Fruit fly (Drosophila melanogaster) Kc167 (cell line): ENCODE measurements around the gene mRF1.

Experiments
- Myc ChIP-seq: fragments of >200 bp; optimal IDR thresholded peaks from 2 replicates; lab custom pipeline; 2017; ENCODE audit warnings: missing external identifiers
- Sin3A ChIP-seq: fragments of >200 bp; optimal IDR thresholded peaks from 2 replicates; lab custom pipeline; 2018; ENCODE audit warnings: missing external identifiers
- h ChIP-seq: fragments of >200 bp; optimal IDR thresholded peaks from 3 replicates; lab custom pipeline; 2018; ENCODE audit warnings: missing external identifiers
- insv ChIP-seq: fragments of >200 bp; optimal IDR thresholded peaks from 3 replicates; lab custom pipeline; 2018; ENCODE audit warnings: missing external identifiers
- psq ChIP-seq: fragments of >200 bp; optimal IDR thresholded peaks from 2 replicates; lab custom pipeline; 2017; ENCODE audit warnings: missing external identifiers
- ttk ChIP-seq: sonication (Bioruptor generic); optimal IDR thresholded peaks from 2 replicates; lab custom pipeline; 2017; ENCODE audit warnings: missing external identifiers

mRF1 gene

dm6 chr2L:13234610-13235489, 15.1 kb downstream of the mRF1 start, which contains the start of gene Mabi:
Gene Mabi (minus strand): TSS chr2L:13234660.
- TF ChIP-seq ttk (lab: Kevin White, UChicago), result no peak
- no peak for TF ChIP-seq h (lab: Kevin White, UChicago)
- TF ChIP-seq psq, result no peak
- TF ChIP-seq Myc (lab: Kevin White, UChicago), result no peak
- no peak for TF ChIP-seq insv (lab: Kevin White, UChicago)
- TF ChIP-seq Sin3A, result no peak

DNA sequence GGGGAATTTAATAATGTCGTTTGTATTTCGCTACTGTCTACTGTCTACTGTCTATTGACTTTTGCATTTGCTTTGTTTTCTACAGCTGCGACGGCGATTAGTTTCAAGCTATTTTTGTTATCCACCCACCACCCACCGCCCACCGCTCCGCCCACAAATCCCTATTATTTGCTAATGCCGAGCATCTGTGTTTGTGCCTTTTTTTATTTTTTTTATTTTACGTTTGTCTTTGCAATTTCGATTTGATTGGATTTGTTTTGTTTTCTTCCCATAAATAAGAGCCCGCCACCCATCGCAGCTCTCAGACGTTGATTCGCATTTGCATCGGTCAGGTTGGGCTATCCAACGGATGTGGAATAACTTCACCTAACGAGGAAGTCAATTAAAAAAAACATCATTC, 16.4 kb downstream of the mRF1 start, which contains the start of gene Jhbp14:
Gene Jhbp14 (plus strand): TSS at position 301 of the 400 bp plus-strand sequence.
- TF ChIP-seq insv (lab: Kevin White, UChicago), result no peak
- TF ChIP-seq h (lab: Kevin White, UChicago), result no peak
- TF ChIP-seq psq, result no peak
- TF ChIP-seq Myc (lab: Kevin White, UChicago), result no peak
- no peak for TF ChIP-seq Sin3A
- TF ChIP-seq ttk (lab: Kevin White, UChicago), result no peak

DNA sequence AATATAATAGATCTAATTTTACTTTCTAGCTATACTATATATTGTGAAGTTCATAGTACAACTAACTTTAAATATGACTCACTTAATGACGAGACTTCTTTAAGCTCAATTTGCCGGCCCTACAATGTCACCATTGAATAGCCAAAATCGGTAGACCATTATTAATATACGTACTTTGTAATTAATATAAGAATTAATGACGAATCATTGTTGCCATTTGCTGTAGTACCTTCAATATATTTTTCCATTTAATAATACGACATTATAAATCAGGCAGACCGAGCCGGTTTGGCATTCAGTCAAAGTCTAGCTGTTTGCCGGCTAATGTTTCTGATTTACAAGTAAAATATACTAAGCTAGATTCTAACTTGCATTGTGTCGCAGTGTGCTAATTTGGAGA, 19.9 kb downstream of the mRF1 start, which contains the start of gene Jhbp13:
Gene Jhbp13 (plus strand): TSS at position 301 of the 400 bp plus-strand sequence.
- TF ChIP-seq insv (lab: Kevin White, UChicago), result no peak
- TF ChIP-seq psq, result no peak
- TF ChIP-seq Sin3A, result no peak
- no peak for TF ChIP-seq h (lab: Kevin White, UChicago)
- no peak for TF ChIP-seq ttk (lab: Kevin White, UChicago)
- no peak for TF ChIP-seq Myc (lab: Kevin White, UChicago)

dm6 chr2L:13244759-13245308, 25.1 kb downstream of the mRF1 start:
- TF ChIP-seq insv (lab: Kevin White, UChicago) (no peak), psq (no peak), h (lab: Kevin White, UChicago) (no peak), Sin3A (no peak), Myc (lab: Kevin White, UChicago) (no peak), ttk (lab: Kevin White, UChicago) (no peak)

DNA sequence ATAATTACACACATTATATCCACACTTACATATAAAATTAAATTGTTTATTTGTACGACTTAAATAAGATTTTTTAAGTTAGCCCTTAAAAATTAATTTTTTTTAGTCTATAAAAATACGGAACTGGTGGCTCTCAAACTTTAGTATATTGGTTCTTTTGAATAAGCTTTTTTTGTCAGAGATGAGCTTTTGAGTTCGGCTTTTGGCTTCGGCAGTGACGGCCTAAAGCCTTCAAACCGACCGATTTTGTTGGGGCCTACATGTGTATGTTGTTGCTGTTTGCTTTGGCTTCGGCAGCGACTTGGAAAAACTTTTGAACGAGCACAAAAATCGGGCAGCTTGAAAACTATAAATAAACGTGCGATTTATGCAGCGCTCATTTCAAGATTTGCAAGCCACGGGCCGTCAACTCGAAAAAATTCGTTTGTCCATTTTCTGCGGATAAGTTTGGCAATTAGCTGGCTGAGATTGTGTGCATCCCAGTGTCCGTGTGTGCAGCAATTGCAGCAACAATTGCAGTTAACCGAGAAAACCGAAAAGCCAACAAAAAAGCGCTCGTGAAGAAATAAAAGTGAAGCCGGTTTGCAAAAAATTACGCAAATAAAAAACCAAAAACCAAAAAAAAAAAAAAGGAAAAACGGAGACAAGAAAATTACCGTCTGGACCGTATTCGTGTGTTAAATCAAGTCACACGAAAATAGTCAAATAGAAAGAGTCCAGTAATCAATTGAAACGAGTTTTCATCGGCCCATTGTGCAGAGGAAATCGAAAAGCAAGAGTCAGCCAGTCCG, 26.3 kb downstream of the mRF1 start, which contains the start of gene CG16820:
Gene CG16820 (plus strand): TSS at position 378 of the 791 bp plus-strand sequence.
- no peak for TF ChIP-seq ttk (lab: Kevin White, UChicago)
- no peak for TF ChIP-seq h (lab: Kevin White, UChicago)
- no peak for TF ChIP-seq insv (lab: Kevin White, UChicago)
- no peak for TF ChIP-seq Myc (lab: Kevin White, UChicago)
- TF ChIP-seq psq, result no peak

- TF ChIP-seq psq (no peak), Myc (lab: Kevin White, UChicago) (no peak), insv (lab: Kevin White, UChicago) (no peak), h (lab: Kevin White, UChicago) (no peak), ttk (lab: Kevin White, UChicago) (no peak), Sin3A (no peak)
Observed at dm6 chr2L:13251167-13251566, 31.4 kb downstream of the mRF1 start.

- TF ChIP-seq insv (lab: Kevin White, UChicago) (no peak), Sin3A (no peak), ttk (lab: Kevin White, UChicago) (no peak), h (lab: Kevin White, UChicago) (no peak), psq (no peak), Myc (lab: Kevin White, UChicago) (no peak)
Observed at dm6 chr2L:13257177-13257576, 37.4 kb downstream of the mRF1 start, which contains the start of gene Naa20B. Gene Naa20B (plus strand): TSS chr2L:13257477.

DNA sequence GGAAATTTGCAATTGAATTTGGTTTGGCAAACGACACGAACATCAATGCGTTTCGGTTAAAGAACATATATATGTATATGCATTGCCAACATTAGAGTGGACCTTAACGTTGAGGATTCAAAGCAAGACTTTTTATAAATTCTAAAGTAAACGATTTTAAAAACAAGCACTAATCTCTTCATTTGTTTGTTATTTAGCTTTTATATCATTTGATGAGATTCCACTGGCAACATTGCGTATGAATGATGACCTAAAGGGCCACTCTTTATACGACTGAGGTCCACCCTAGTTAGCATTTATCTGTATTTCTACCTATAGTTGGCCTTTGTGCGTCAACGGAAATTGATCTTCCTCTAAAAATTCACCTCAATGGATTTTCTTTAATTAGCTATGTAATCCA, 38.9 kb downstream of the mRF1 start:
- TF ChIP-seq h (lab: Kevin White, UChicago), result no peak
- no peak for TF ChIP-seq ttk (lab: Kevin White, UChicago)
- TF ChIP-seq Sin3A, result no peak
- no peak for TF ChIP-seq Myc (lab: Kevin White, UChicago)
- TF ChIP-seq psq, result no peak
- TF ChIP-seq insv (lab: Kevin White, UChicago), result no peak

- TF ChIP-seq psq (no peak), h (lab: Kevin White, UChicago) (no peak), ttk (lab: Kevin White, UChicago) (no peak)
Observed at dm6 chr2L:13259643-13260042, 39.9 kb downstream of the mRF1 start, which contains the start of gene CG31730. Gene CG31730 (minus strand): TSS chr2L:13259743.

- TF ChIP-seq insv (lab: Kevin White, UChicago) (no peak), Sin3A (no peak), h (lab: Kevin White, UChicago) (no peak), Myc (lab: Kevin White, UChicago) (no peak), psq (no peak), ttk (lab: Kevin White, UChicago) (no peak)
Observed at dm6 chr2L:13260740-13261139, 41.0 kb downstream of the mRF1 start, which contains the start of gene CG44085. Gene CG44085 (plus strand): TSS chr2L:13261008.

dm6 chr2L:13265776-13266175, 46.0 kb downstream of the mRF1 start, which contains the start of gene CG31848:
Gene CG31848 (minus strand): TSS chr2L:13265876.
- TF ChIP-seq Sin3A (no peak), psq (no peak), ttk (lab: Kevin White, UChicago) (no peak), insv (lab: Kevin White, UChicago) (no peak), h (lab: Kevin White, UChicago) (no peak), Myc (lab: Kevin White, UChicago) (no peak)
